Fruit fly (Drosophila melanogaster) whole organism, embryonic: ENCODE measurements around the gene Fer3HCH.

Experiments used
- Atf3 ChIP-seq: fragments of 200-800 bp; sonication (Bioruptor generic); optimal IDR thresholded peaks from 3 replicates; lab custom pipeline; 2016; ENCODE audit warnings: missing biosample characterization, missing genetic modification characterization
- Blimp-1 ChIP-seq: fragments of 200-800 bp; sonication (Bioruptor generic); optimal IDR thresholded peaks from 3 replicates; lab custom pipeline; 2018; ENCODE audit warnings: missing biosample characterization, missing genetic modification characterization, mild to moderate bottlenecking, moderate library complexity, missing genetic modification reagents
- CG10209 ChIP-seq: fragments of 200-800 bp; sonication (Bioruptor generic); optimal IDR thresholded peaks from 3 replicates; lab custom pipeline; 2017; ENCODE audit warnings: missing biosample characterization, mild to moderate bottlenecking, missing genetic modification characterization, missing genetic modification reagents
- CG10267 ChIP-seq: fragments of 200-800 bp; sonication (Bioruptor generic); optimal IDR thresholded peaks from 2 replicates; lab custom pipeline; 2018; ENCODE audit warnings: missing biosample characterization, mild to moderate bottlenecking, missing genetic modification characterization, moderate library complexity
- CG11695 ChIP-seq: fragments of 200-800 bp; sonication (Bioruptor generic); IDR thresholded peaks from 3 replicates; pipeline ENCODE4 v1.3.6; 2022; ENCODE audit warnings: missing biosample characterization, missing genetic modification characterization
- CG14710 ChIP-seq: fragments of 200-800 bp; sonication (Bioruptor generic); optimal IDR thresholded peaks from 3 replicates; lab custom pipeline; 2019; ENCODE audit warnings: missing biosample characterization, mild to moderate bottlenecking, missing genetic modification characterization, moderate library complexity
- CG17802 ChIP-seq: fragments of 200-800 bp; sonication (Bioruptor generic); optimal IDR thresholded peaks from 2 replicates; lab custom pipeline; 2018; ENCODE audit warnings: missing biosample characterization, mild to moderate bottlenecking, missing genetic modification characterization, moderate library complexity
- CG18011 ChIP-seq: fragments of 200-800 bp; sonication (Bioruptor generic); optimal IDR thresholded peaks from 2 replicates; lab custom pipeline; 2017; ENCODE audit warnings: missing biosample characterization, missing genetic modification characterization, mild to moderate bottlenecking, moderate library complexity, missing genotype
- CG2875 ChIP-seq: fragments of 200-800 bp; sonication (Bioruptor generic); optimal IDR thresholded peaks from 2 replicates; lab custom pipeline; 2017; ENCODE audit warnings: missing biosample characterization, mild to moderate bottlenecking, missing genetic modification characterization, missing genetic modification reagents
- CG32532 ChIP-seq: fragments of 200-800 bp; sonication (Bioruptor generic); IDR thresholded peaks from 2 replicates; pipeline ENCODE4 v1.3.6; 2022; ENCODE audit warnings: missing biosample characterization, missing genetic modification characterization
- CG33557 ChIP-seq: fragments of 200-800 bp; sonication (Bioruptor generic); optimal IDR thresholded peaks from 2 replicates; lab custom pipeline; 2019; ENCODE audit warnings: missing biosample characterization, mild to moderate bottlenecking, missing genetic modification characterization, moderate library complexity
- CG3407 ChIP-seq: fragments of 200-800 bp; sonication (Bioruptor generic); optimal IDR thresholded peaks from 2 replicates; lab custom pipeline; 2018; ENCODE audit warnings: missing biosample characterization, mild to moderate bottlenecking, missing genetic modification characterization
- CG5245 ChIP-seq: fragments of 200-800 bp; sonication (Bioruptor generic); optimal IDR thresholded peaks from 3 replicates; lab custom pipeline; 2016; ENCODE audit warnings: missing biosample characterization, missing genetic modification characterization
- CG7271 ChIP-seq: fragments of 200-800 bp; sonication (Bioruptor generic); optimal IDR thresholded peaks from 2 replicates; lab custom pipeline; 2018; ENCODE audit warnings: missing biosample characterization, mild to moderate bottlenecking, missing genetic modification characterization, moderate library complexity
- CG7357 ChIP-seq: fragments of 200-800 bp; sonication (Bioruptor generic); IDR thresholded peaks from 3 replicates; pipeline ENCODE4 v1.3.6; 2022; ENCODE audit warnings: missing biosample characterization, missing genetic modification characterization
- CG8290 ChIP-seq, 3 experiments: fragments of 200-800 bp; sonication (Bioruptor generic); optimal IDR thresholded peaks; 2 replicates each; lab custom pipeline; 2016 to 2019; ENCODE audit warnings: missing biosample characterization in 3 of 3, missing genetic modification characterization in 3 of 3, mild to moderate bottlenecking in 2 of 3, moderate library complexity in 1 of 3
- CG8388 ChIP-seq: fragments of 200-800 bp; sonication (Bioruptor generic); optimal IDR thresholded peaks from 2 replicates; lab custom pipeline; 2019; ENCODE audit warnings: missing biosample characterization, mild to moderate bottlenecking, missing genetic modification characterization, moderate library complexity
- CG9817 ChIP-seq: fragments of 200-800 bp; sonication (Bioruptor generic); optimal IDR thresholded peaks from 2 replicates; lab custom pipeline; 2018; ENCODE audit warnings: missing biosample characterization, mild to moderate bottlenecking, missing genetic modification characterization, moderate library complexity
- CHES-1-like ChIP-seq: fragments of 200-800 bp; sonication (Bioruptor generic); optimal IDR thresholded peaks from 2 replicates; lab custom pipeline; 2016; ENCODE audit warnings: missing biosample characterization, missing genetic modification characterization
- Dad ChIP-seq: fragments of 200-800 bp; sonication (Bioruptor generic); optimal IDR thresholded peaks from 3 replicates; lab custom pipeline; 2016; ENCODE audit warnings: missing biosample characterization, missing genetic modification characterization
- ERR ChIP-seq: fragments of 200-800 bp; sonication (Bioruptor generic); optimal IDR thresholded peaks from 2 replicates; lab custom pipeline; 2016; ENCODE audit warnings: missing biosample characterization, missing genetic modification characterization
- Eip74EF ChIP-seq, 2 experiments: fragments of 200-800 bp in 1 of 2; fragments of >200 bp in 1 of 2; sonication (Bioruptor generic) in 1 of 2; optimal IDR thresholded peaks; 2 replicates each; lab custom pipeline; 2017 to 2019; ENCODE audit warnings: missing biosample characterization in 2 of 2, missing genetic modification characterization in 2 of 2, mild to moderate bottlenecking in 1 of 2, moderate library complexity in 1 of 2
- Fer3 ChIP-seq: fragments of 200-800 bp; sonication (Bioruptor generic); optimal IDR thresholded peaks from 2 replicates; lab custom pipeline; 2018; ENCODE audit warnings: missing biosample characterization, mild to moderate bottlenecking, missing genetic modification characterization, moderate library complexity
- H15 ChIP-seq: fragments of 200-800 bp; sonication (Bioruptor generic); IDR thresholded peaks from 3 replicates; pipeline ENCODE4 v1.3.6; 2022; ENCODE audit warnings: missing biosample characterization, missing genetic modification characterization
- Med ChIP-seq: fragments of 200-800 bp; sonication (Bioruptor generic); peaks from one replicate; lab custom pipeline; 2016; ENCODE audit warnings: missing biosample characterization, missing genetic modification characterization, mild to moderate bottlenecking, inconsistent platforms, moderate library complexity
- Neu2 ChIP-seq: fragments of 200-800 bp; sonication (Bioruptor generic); optimal IDR thresholded peaks from 3 replicates; lab custom pipeline; 2016; ENCODE audit warnings: missing biosample characterization, missing genetic modification characterization, borderline replicate concordance
- Optix ChIP-seq: fragments of 200-800 bp; sonication (Bioruptor generic); IDR thresholded peaks from 3 replicates; pipeline ENCODE4 v1.3.6; 2022; ENCODE audit warnings: missing biosample characterization, missing genetic modification characterization
- Poxn ChIP-seq: fragments of 200-800 bp; sonication (Bioruptor generic); IDR thresholded peaks from 2 replicates; pipeline ENCODE4 v1.3.6; 2022; ENCODE audit warnings: missing biosample characterization, missing genetic modification characterization
- Ptx1 ChIP-seq: fragments of 200-800 bp; sonication (Bioruptor generic); IDR thresholded peaks from 2 replicates; pipeline ENCODE4 v1.3.6; 2022; ENCODE audit warnings: missing biosample characterization, missing genetic modification characterization
- Ravus ChIP-seq: fragments of 200-800 bp; sonication (Bioruptor generic); IDR thresholded peaks from 2 replicates; pipeline ENCODE4 v1.3.6; 2022; ENCODE audit warnings: missing biosample characterization, missing genetic modification characterization
- TFAM ChIP-seq: fragments of 200-800 bp; sonication (Bioruptor generic); optimal IDR thresholded peaks from 2 replicates; lab custom pipeline; 2017; ENCODE audit warnings: missing biosample characterization, missing genetic modification characterization, inconsistent platforms
- Taf1 ChIP-seq: fragments of 200-800 bp; sonication (Bioruptor generic); IDR thresholded peaks from 2 replicates; pipeline ENCODE4 v1.3.6; 2022; ENCODE audit warnings: missing biosample characterization, missing genetic modification characterization
- chm ChIP-seq: fragments of 200-800 bp; sonication (Bioruptor generic); IDR thresholded peaks from 2 replicates; pipeline ENCODE4 v1.3.6; 2022; ENCODE audit warnings: missing biosample characterization, missing genetic modification characterization
- ci ChIP-seq: fragments of 200-800 bp; sonication (Bioruptor generic); IDR thresholded peaks from 3 replicates; pipeline ENCODE4 v1.3.6; 2022; ENCODE audit warnings: missing biosample characterization, missing genetic modification characterization
- cwo ChIP-seq: fragments of 200-800 bp; sonication (Bioruptor generic); optimal IDR thresholded peaks from 3 replicates; lab custom pipeline; 2017; ENCODE audit warnings: missing biosample characterization, missing genetic modification characterization, mild to moderate bottlenecking, moderate library complexity, missing genetic modification reagents
- dmrt99B ChIP-seq: fragments of 200-800 bp; sonication (Bioruptor generic); optimal IDR thresholded peaks from 2 replicates; lab custom pipeline; 2018; ENCODE audit warnings: missing biosample characterization, mild to moderate bottlenecking, missing genetic modification characterization, moderate library complexity
- gcm ChIP-seq: fragments of 200-800 bp; sonication (Bioruptor generic); optimal IDR thresholded peaks from 2 replicates; lab custom pipeline; 2019; ENCODE audit warnings: missing biosample characterization, mild to moderate bottlenecking, missing genetic modification characterization, moderate library complexity
- ind ChIP-seq: fragments of 200-800 bp; sonication (Bioruptor generic); optimal IDR thresholded peaks from 3 replicates; lab custom pipeline; 2016; ENCODE audit warnings: missing biosample characterization, missing genetic modification characterization
- inv ChIP-seq: fragments of 200-800 bp; sonication (Bioruptor generic); IDR thresholded peaks from 2 replicates; pipeline ENCODE4 v1.3.6; 2022; ENCODE audit warnings: missing biosample characterization, missing genetic modification characterization; ENCODE audit not compliant: partially characterized antibody
- klu ChIP-seq: fragments of 200-800 bp; sonication (Bioruptor generic); IDR thresholded peaks from 2 replicates; pipeline ENCODE4 v1.3.6; 2022; ENCODE audit warnings: missing biosample characterization, missing genetic modification characterization
- oc ChIP-seq: fragments of 200-800 bp; sonication (Bioruptor generic); optimal IDR thresholded peaks from 2 replicates; lab custom pipeline; 2018; ENCODE audit warnings: missing biosample characterization, mild to moderate bottlenecking, missing genetic modification characterization, moderate library complexity
- odd ChIP-seq: fragments of 200-800 bp; sonication (Bioruptor generic); optimal IDR thresholded peaks from 2 replicates; lab custom pipeline; 2017; ENCODE audit warnings: missing biosample characterization, mild to moderate bottlenecking, missing genetic modification characterization
- pan ChIP-seq, 4 experiments: fragments of >200 bp in 3 of 4; fragments of 200-800 bp in 1 of 4; sonication (Bioruptor generic) in 1 of 4; optimal IDR thresholded peaks in 3 of 4; IDR thresholded peaks in 1 of 4; 2 replicates each; pipeline versions ENCODE4 v1.3.6 to Lab custom; 2017 to 2022; ENCODE audit warnings: missing biosample characterization in 2 of 4, missing genetic modification characterization in 2 of 4, mixed read lengths in 1 of 4
- pfk ChIP-seq: fragments of 200-800 bp; sonication (Bioruptor generic); optimal IDR thresholded peaks from 2 replicates; lab custom pipeline; 2018; ENCODE audit warnings: missing biosample characterization, mild to moderate bottlenecking, missing genetic modification characterization, moderate library complexity
- sd ChIP-seq: fragments of 200-800 bp; sonication (Bioruptor generic); optimal IDR thresholded peaks from 3 replicates; lab custom pipeline; 2018; ENCODE audit warnings: missing biosample characterization, mild to moderate bottlenecking, missing genetic modification characterization, moderate library complexity
- toy ChIP-seq: fragments of 200-800 bp; sonication (Bioruptor generic); IDR thresholded peaks from 2 replicates; pipeline ENCODE4 v1.3.6; 2022; ENCODE audit warnings: missing biosample characterization, missing genetic modification characterization
- tup ChIP-seq: fragments of 200-800 bp; sonication (Bioruptor generic); optimal IDR thresholded peaks from 2 replicates; lab custom pipeline; 2016; ENCODE audit warnings: missing biosample characterization, mild to moderate bottlenecking, missing genetic modification characterization, moderate library complexity
- wor ChIP-seq: fragments of 200-800 bp; sonication (Bioruptor generic); IDR thresholded peaks from 2 replicates; pipeline ENCODE4 v1.3.6; 2022; ENCODE audit warnings: missing biosample characterization, missing genetic modification characterization
- zen2 ChIP-seq: fragments of 200-800 bp; sonication (Bioruptor generic); IDR thresholded peaks from 3 replicates; pipeline ENCODE4 v1.3.6; 2022; ENCODE audit warnings: missing biosample characterization, missing genetic modification characterization; ENCODE audit not compliant: partially characterized antibody

The Fer3HCH gene

DNA sequence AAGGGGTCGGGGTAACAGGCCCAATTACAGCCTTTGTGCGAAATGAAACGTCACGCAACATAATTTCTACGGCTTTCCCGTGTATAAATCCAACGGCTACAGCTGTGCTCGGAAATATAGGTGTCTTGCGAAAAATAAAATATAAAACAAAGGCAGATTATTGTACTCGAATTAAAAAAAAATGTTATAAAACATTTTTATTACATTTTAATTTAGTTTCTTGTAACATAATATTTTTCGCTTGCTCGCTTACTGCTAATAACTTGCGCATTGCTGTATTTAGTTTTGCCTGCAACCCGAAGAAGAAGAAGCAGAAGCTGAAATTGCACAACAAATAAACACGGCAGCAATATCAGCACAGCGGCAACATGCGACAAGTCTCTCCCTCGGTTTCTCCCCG lies 35.1 kb upstream of the Fer3HCH start (continued):
- TF ChIP-seq Optix (no peak), ERR (GFP tag; lab: Kevin White, UChicago) (no peak), CG32532 (peak; percentile 28; the same call in 1 of the 2 replicates), CG5245 (GFP tag; lab: Kevin White, UChicago) (no peak), sd (tag; lab: Kevin White, UChicago) (no peak), gcm (peak; percentile 28), CG2875 (GFP tag; lab: Kevin White, UChicago) (no peak), zen2 (no peak), CG8290 (GFP tag; optimal IDR thresholded peaks at IDR 0.05; lab: Kevin White, UChicago) (no peak), CG8290 (tag; optimal IDR thresholded peaks at IDR 0.05; lab: Kevin White, UChicago) (no peak), pan (optimal IDR thresholded peaks at IDR 0.05; lab: Kevin White, UChicago) (no peak), pan (GFP tag; optimal IDR thresholded peaks at IDR 0.05 in 1 of 2, IDR thresholded peaks at IDR 0.05 in 1 of 2) (peak in 1 of 2 experiments; percentile 33), CG17802 (tag; lab: Kevin White, UChicago) (no peak), CG11695 (GFP tag; lab: Robert Waterston, UW) (peak; percentile 52; the same call in 1 of the 3 replicates), CG8388 (GFP tag; lab: Kevin White, UChicago) (peak; percentile 0), wor (no peak), Eip74EF (GFP tag; optimal IDR thresholded peaks at IDR 0.05; lab: Kevin White, UChicago) (no peak), TFAM (GFP tag; lab: Kevin White, UChicago) (no peak), Neu2 (GFP tag; lab: Kevin White, UChicago) (no peak), Ptx1 (GFP tag; lab: Robert Waterston, UW) (peak; percentile 66), inv (GFP tag; lab: Robert Waterston, UW) (no peak), Blimp-1 (GFP tag; lab: Kevin White, UChicago) (peak; percentile 28), CG9817 (peak; percentile 7), CG33557 (GFP tag; lab: Kevin White, UChicago) (no peak), CG10267 (tag; lab: Kevin White, UChicago) (peak; percentile 19), dmrt99B (tag; lab: Kevin White, UChicago) (peak; percentile 74), ci (peak; percentile 58; the same call in 2 of the 3 replicates), Taf1 (GFP tag; lab: Robert Waterston, UW) (no peak), Fer3 (tag; lab: Kevin White, UChicago) (peak; percentile 25), H15 (GFP tag; lab: Robert Waterston, UW) (0 out of 3 replicates have a peak, but pooled peaks have one; percentile 38), CG10209 (peak; percentile 36), CHES-1-like (GFP tag; lab: Kevin White, UChicago) (no peak), CG7271 (tag; lab: Kevin White, UChicago) (peak; percentile 76), oc (tag; lab: Kevin White, UChicago) (peak; percentile 37), Atf3 (GFP tag; lab: Kevin White, UChicago) (no peak), chm (no peak), CG3407 (GFP tag; lab: Kevin White, UChicago) (no peak), odd (GFP tag; lab: Kevin White, UChicago) (no peak), Dad (GFP tag; lab: Kevin White, UChicago) (no peak), cwo (GFP tag; lab: Kevin White, UChicago) (no peak), Med (GFP tag; lab: Kevin White, UChicago) (peak; percentile 71), pfk (no peak), toy (GFP tag; lab: Robert Waterston, UW) (no peak), klu (GFP tag; lab: Robert Waterston, UW) (no peak), tup (GFP tag; lab: Kevin White, UChicago) (no peak), CG7357 (GFP tag; lab: Robert Waterston, UW) (no peak), CG14710 (no peak), Poxn (GFP tag; lab: Robert Waterston, UW) (no peak), Ravus (GFP tag; lab: Robert Waterston, UW) (no peak), ind (peak; percentile 21), CG18011 (GFP tag; lab: Kevin White, UChicago) (no peak)
